Fruit fly (Drosophila melanogaster): ENCODE measurements around the gene CG3226.

The CG3226 gene

DNA sequence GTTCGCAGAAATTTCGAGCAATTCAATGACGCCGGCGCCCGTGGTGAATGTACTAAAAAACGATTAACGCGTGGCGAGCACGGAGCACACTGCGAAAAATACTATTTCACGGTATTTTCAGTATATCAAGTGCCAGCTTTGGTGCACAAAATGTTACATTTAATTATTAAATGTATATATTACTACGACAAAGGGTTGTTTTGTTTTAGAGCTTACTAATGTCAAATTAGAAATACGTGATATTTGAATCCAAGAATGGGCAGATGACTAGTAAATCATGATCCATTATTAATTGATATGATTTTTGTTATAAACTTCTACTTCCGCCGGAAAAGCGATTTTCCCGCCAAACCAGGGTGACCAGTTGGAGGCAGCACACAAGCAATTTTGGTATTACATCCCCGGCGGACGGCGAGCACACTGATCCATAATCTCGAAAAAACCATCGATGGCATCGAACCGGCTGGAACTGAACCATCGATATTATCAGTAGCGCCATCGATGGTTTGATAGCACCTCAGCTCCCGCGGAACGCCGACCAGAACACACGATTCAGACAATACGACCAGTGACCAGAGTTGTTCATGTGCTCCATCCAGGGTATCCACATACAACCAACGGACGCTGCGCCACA, at the start of gene CG3226, which contains the start of gene Cdc7 (continued):
- TF ChIP-seq ttk (GFP tag; IDR thresholded peaks at IDR 0.05) (0 out of 2 replicates have a peak, but pooled peaks have one; percentile 49), CG32767 (GFP tag; IDR thresholded peaks at IDR 0.05) (no peak), HLH4C (GFP tag; IDR thresholded peaks at IDR 0.05; ENCODE audit: partially characterized antibody) (peak; percentile 62), Myb (GFP tag; optimal IDR thresholded peaks at IDR 0.05) (peak; percentile 42), cg (GFP tag; optimal IDR thresholded peaks at IDR 0.05) (no peak), Sry-β (GFP tag; optimal IDR thresholded peaks at IDR 0.05) (peak; percentile 48), CG8478 (optimal IDR thresholded peaks at IDR 0.05) (no peak), Nf-YB (GFP tag; optimal IDR thresholded peaks at IDR 0.05) (peak; percentile 59), CG14014 (GFP tag; IDR thresholded peaks at IDR 0.05) (peak; percentile 46; the same call in 1 of the 2 replicates), Meics (GFP tag; optimal IDR thresholded peaks at IDR 0.05) (peak; percentile 89), gsb-n (tag; optimal IDR thresholded peaks at IDR 0.05) (peak; percentile 59), lmd (GFP tag; IDR thresholded peaks at IDR 0.05) (peak; percentile 39; the same call in 1 of the 2 replicates), crc (GFP tag; optimal IDR thresholded peaks at IDR 0.05) (no peak), CG6854 (GFP tag; optimal IDR thresholded peaks at IDR 0.05) (peak; percentile 75), Gsc (GFP tag; IDR thresholded peaks at IDR 0.05) (no peak), Fer2 (tag; optimal IDR thresholded peaks at IDR 0.05) (peak; percentile 67), repo (GFP tag; optimal IDR thresholded peaks at IDR 0.05) (peak; percentile 35), Hsf (GFP tag; optimal IDR thresholded peaks at IDR 0.05) (peak; percentile 56), pan (optimal IDR thresholded peaks at IDR 0.05) (no peak), pan (GFP tag; optimal IDR thresholded peaks at IDR 0.05 in 1 of 2, IDR thresholded peaks at IDR 0.05 in 1 of 2) (peak in 1 of 2 experiments; percentile 58), CG4854 (GFP tag; optimal IDR thresholded peaks at IDR 0.05) (peak; percentile 31), Dref (GFP tag; IDR thresholded peaks at IDR 0.05) (peak; percentile 80), Vsx1 (GFP tag; optimal IDR thresholded peaks at IDR 0.05) (peak; percentile 78), chm (GFP tag; IDR thresholded peaks at IDR 0.05) (0 out of 2 replicates have a peak, but pooled peaks have one; percentile 55), CG14667 (GFP tag; IDR thresholded peaks at IDR 0.05) (no peak; the same call in 1 of the 2 replicates), CG6813 (GFP tag; optimal IDR thresholded peaks at IDR 0.05) (peak; percentile 75), D19B (GFP tag; optimal IDR thresholded peaks at IDR 0.05) (peak; percentile 61), CG12155 (GFP tag; optimal IDR thresholded peaks at IDR 0.05) (peak; percentile 27), Antp (GFP tag; optimal IDR thresholded peaks at IDR 0.05) (peak; percentile 22), btn (GFP tag; optimal IDR thresholded peaks at IDR 0.05) (peak; percentile 10), nau (GFP tag; optimal IDR thresholded peaks at IDR 0.05) (peak; percentile 86), twi (tag; optimal IDR thresholded peaks at IDR 0.05) (peak; percentile 65), CG15011 (GFP tag; optimal IDR thresholded peaks at IDR 0.05) (peak; percentile 62), bbx (GFP tag; IDR thresholded peaks at IDR 0.05; ENCODE audit: partially characterized antibody) (peak; percentile 85), jing (GFP tag; optimal IDR thresholded peaks at IDR 0.05) (no peak), sens (GFP tag) (peak; percentile 87), CG14050 (GFP tag; IDR thresholded peaks at IDR 0.05) (peak; percentile 48; the same call in 1 of the 3 replicates), sqz (GFP tag; optimal IDR thresholded peaks at IDR 0.05) (peak; percentile 72), jumu (GFP tag; optimal IDR thresholded peaks at IDR 0.05) (peak; percentile 6), cwo (GFP tag; optimal IDR thresholded peaks at IDR 0.05) (peak; percentile 40), croc (GFP tag; conservative IDR thresholded peaks at IDR 0.05) (peak; percentile 44; the same call in 2 of the 3 replicates), CG2120 (GFP tag; optimal IDR thresholded peaks at IDR 0.05) (peak; percentile 42), Kr (GFP tag; optimal IDR thresholded peaks at IDR 0.05) (no peak), Eip74EF (GFP tag; optimal IDR thresholded peaks at IDR 0.05) (peak in 1 of 2 experiments; percentile 62), HmgD (GFP tag; optimal IDR thresholded peaks at IDR 0.05) (no peak), Bteb2 (GFP tag; optimal IDR thresholded peaks at IDR 0.05) (no peak), ewg (GFP tag; optimal IDR thresholded peaks at IDR 0.05) (peak; percentile 60), Six4 (GFP tag; optimal IDR thresholded peaks at IDR 0.05) (peak; percentile 29), cato (GFP tag; optimal IDR thresholded peaks at IDR 0.05; ENCODE audit: borderline replicate concordance) (peak; percentile 43), Max (GFP tag; optimal IDR thresholded peaks at IDR 0.05) (peak; percentile 71)

All from whole organism, embryonic.